Fruit fly (Drosophila melanogaster): ENCODE data around the gene CG13252.
A peak's percentile ranks its signal among the peaks of the same experiment; 100 is the strongest.

CG13252 gene

dm6 chr3L:20713800-20714199, 16.6 kb upstream of the CG13252 start, which contains the start of gene CG34260:
CG34260 (plus strand) TSS chr3L:20714100.
- no peak for TF ChIP-seq Pif1A (GFP tag; optimal IDR thresholded peaks at IDR 0.05)

dm6 chr3L:20719100-20719499, 11.3 kb upstream of the CG13252 start, which contains the start of gene cmpy:
cmpy (minus strand) TSS chr3L:20719200.
- no peak for TF ChIP-seq CG32121 (GFP tag; IDR thresholded peaks at IDR 0.05)
- no peak for TF ChIP-seq CG13204 (GFP tag; optimal IDR thresholded peaks at IDR 0.05)
- TF ChIP-seq rn (GFP tag; IDR thresholded peaks at IDR 0.05), result no peak
- no peak for TF ChIP-seq Ets98B (GFP tag; IDR thresholded peaks at IDR 0.05)
- no peak for TF ChIP-seq CG9948 (tag; optimal IDR thresholded peaks at IDR 0.05)
- TF ChIP-seq EcR (GFP tag; optimal IDR thresholded peaks at IDR 0.05), result no peak
- no peak for TF ChIP-seq Pif1A (GFP tag; optimal IDR thresholded peaks at IDR 0.05)
- no peak for TF ChIP-seq CG34367 (tag; optimal IDR thresholded peaks at IDR 0.05)
- TF ChIP-seq Pif1B (GFP tag; optimal IDR thresholded peaks at IDR 0.05), result no peak
- TF ChIP-seq D1 (tag; optimal IDR thresholded peaks at IDR 0.05), result no peak
- TF ChIP-seq gl (tag; optimal IDR thresholded peaks at IDR 0.05), result no peak
- TF ChIP-seq Snoo (tag; optimal IDR thresholded peaks at IDR 0.05), result no peak
- no peak for TF ChIP-seq CG12605 (GFP tag; IDR thresholded peaks at IDR 0.05)
- TF ChIP-seq CG8301 (tag; optimal IDR thresholded peaks at IDR 0.05), result no peak
- no peak for TF ChIP-seq fd96Ca (GFP tag; IDR thresholded peaks at IDR 0.05)
- no peak for TF ChIP-seq CG15710 (tag; optimal IDR thresholded peaks at IDR 0.05)
- TF ChIP-seq CG17806 (tag; optimal IDR thresholded peaks at IDR 0.05), result no peak
- no peak for TF ChIP-seq CG10348 (GFP tag; IDR thresholded peaks at IDR 0.05)
- TF ChIP-seq CG4496 (GFP tag; IDR thresholded peaks at IDR 0.05), result no peak
- no peak for TF ChIP-seq CG14655 (GFP tag; optimal IDR thresholded peaks at IDR 0.05)

- TF ChIP-seq CG34367 (tag; optimal IDR thresholded peaks at IDR 0.05) (no peak), fd96Ca (GFP tag; IDR thresholded peaks at IDR 0.05) (no peak), Snoo (tag; optimal IDR thresholded peaks at IDR 0.05) (peak; percentile 17), CG15710 (tag; optimal IDR thresholded peaks at IDR 0.05) (no peak), CG8301 (tag; optimal IDR thresholded peaks at IDR 0.05) (no peak), rn (GFP tag; IDR thresholded peaks at IDR 0.05) (no peak), CG8159 (tag; optimal IDR thresholded peaks at IDR 0.05) (peak; percentile 20), CG9948 (tag; optimal IDR thresholded peaks at IDR 0.05) (peak; percentile 15), Ets98B (GFP tag; IDR thresholded peaks at IDR 0.05) (no peak)
Observed at dm6 chr3L:20729415-20729814, 976 bp upstream of the CG13252 start.

dm6 chr3L:20732492-20732891, 2.1 kb downstream of the CG13252 start:
- TF ChIP-seq CG4496 (GFP tag; IDR thresholded peaks at IDR 0.05) (0 out of 3 replicates have a peak, but pooled peaks have one; percentile 28), CG8159 (tag; optimal IDR thresholded peaks at IDR 0.05) (peak; percentile 31), CG9948 (tag; optimal IDR thresholded peaks at IDR 0.05) (peak; percentile 4), CG10348 (GFP tag; IDR thresholded peaks at IDR 0.05) (no peak), D1 (tag; optimal IDR thresholded peaks at IDR 0.05) (no peak)

dm6 chr3L:20733530-20734257, 3.3 kb downstream of the CG13252 start:
- TF ChIP-seq CG13204 (GFP tag; optimal IDR thresholded peaks at IDR 0.05), result peak; percentile 83
- TF ChIP-seq Pif1A (GFP tag; optimal IDR thresholded peaks at IDR 0.05), result no peak
- no peak for TF ChIP-seq D1 (tag; optimal IDR thresholded peaks at IDR 0.05)
- TF ChIP-seq CG14655 (GFP tag; optimal IDR thresholded peaks at IDR 0.05), result peak; percentile 8
- peak; percentile 53; the same call in 1 of the 3 replicates for TF ChIP-seq fd96Ca (GFP tag; IDR thresholded peaks at IDR 0.05)
- peak; percentile 53 for TF ChIP-seq EcR (GFP tag; optimal IDR thresholded peaks at IDR 0.05)
- no peak for TF ChIP-seq CG9948 (tag; optimal IDR thresholded peaks at IDR 0.05)
- peak; percentile 40; the same call in 1 of the 3 replicates for TF ChIP-seq CG4496 (GFP tag; IDR thresholded peaks at IDR 0.05)
- no peak for TF ChIP-seq Ets98B (GFP tag; IDR thresholded peaks at IDR 0.05)

dm6 chr3L:20734258-20734624, 3.9 kb downstream of the CG13252 start:
- no peak for TF ChIP-seq CG13204 (GFP tag; optimal IDR thresholded peaks at IDR 0.05)
- TF ChIP-seq Ets98B (GFP tag; IDR thresholded peaks at IDR 0.05), result no peak
- no peak for TF ChIP-seq CG8159 (tag; optimal IDR thresholded peaks at IDR 0.05)
- no peak for TF ChIP-seq gl (tag; optimal IDR thresholded peaks at IDR 0.05)
- TF ChIP-seq CG4496 (GFP tag; IDR thresholded peaks at IDR 0.05), result no peak
- TF ChIP-seq fd96Ca (GFP tag; IDR thresholded peaks at IDR 0.05), result no peak
- no peak for TF ChIP-seq CG32121 (GFP tag; IDR thresholded peaks at IDR 0.05)
- no peak for TF ChIP-seq EcR (GFP tag; optimal IDR thresholded peaks at IDR 0.05)
- TF ChIP-seq Pif1A (GFP tag; optimal IDR thresholded peaks at IDR 0.05), result no peak
- TF ChIP-seq CG8301 (tag; optimal IDR thresholded peaks at IDR 0.05), result no peak
- TF ChIP-seq CG9948 (tag; optimal IDR thresholded peaks at IDR 0.05), result no peak
- TF ChIP-seq CG10348 (GFP tag; IDR thresholded peaks at IDR 0.05), result no peak
- no peak for TF ChIP-seq D1 (tag; optimal IDR thresholded peaks at IDR 0.05)
- no peak for TF ChIP-seq CG34367 (tag; optimal IDR thresholded peaks at IDR 0.05)
- TF ChIP-seq Pif1B (GFP tag; optimal IDR thresholded peaks at IDR 0.05), result no peak
- TF ChIP-seq rn (GFP tag; IDR thresholded peaks at IDR 0.05), result no peak

- TF ChIP-seq CG34367 (tag; optimal IDR thresholded peaks at IDR 0.05), result no peak
- TF ChIP-seq CG17806 (tag; optimal IDR thresholded peaks at IDR 0.05), result no peak
- TF ChIP-seq CG4496 (GFP tag; IDR thresholded peaks at IDR 0.05), result no peak
- no peak for TF ChIP-seq CG32121 (GFP tag; IDR thresholded peaks at IDR 0.05)
- TF ChIP-seq CG10348 (GFP tag; IDR thresholded peaks at IDR 0.05), result no peak
- no peak for TF ChIP-seq Pif1A (GFP tag; optimal IDR thresholded peaks at IDR 0.05)
- TF ChIP-seq CG8159 (tag; optimal IDR thresholded peaks at IDR 0.05), result no peak
- TF ChIP-seq D1 (tag; optimal IDR thresholded peaks at IDR 0.05), result no peak
- TF ChIP-seq CG13204 (GFP tag; optimal IDR thresholded peaks at IDR 0.05), result no peak
- no peak for TF ChIP-seq CG15710 (tag; optimal IDR thresholded peaks at IDR 0.05)
- no peak for TF ChIP-seq CG12605 (GFP tag; IDR thresholded peaks at IDR 0.05)
- TF ChIP-seq fd96Ca (GFP tag; IDR thresholded peaks at IDR 0.05), result no peak
- TF ChIP-seq Ets98B (GFP tag; IDR thresholded peaks at IDR 0.05), result no peak
- no peak for TF ChIP-seq CG9948 (tag; optimal IDR thresholded peaks at IDR 0.05)
- TF ChIP-seq rn (GFP tag; IDR thresholded peaks at IDR 0.05), result no peak
Observed at dm6 chr3L:20736266-20736665, 5.9 kb downstream of the CG13252 start.

Data from whole organism, pupa.